Fruit fly (Drosophila melanogaster) whole organism, wandering third instar larva: Measurements from ENCODE around the gene CSN5.

Experiments
- Abd-B ChIP-seq: fragments of >200 bp; optimal IDR thresholded peaks from 2 replicates; lab custom pipeline; 2017; ENCODE audit warnings: missing biosample characterization, missing genetic modification characterization
- CG32264 ChIP-seq: fragments of 200-800 bp; sonication (Bioruptor generic); optimal IDR thresholded peaks from 2 replicates; lab custom pipeline; 2016; ENCODE audit warnings: missing biosample characterization, missing genetic modification characterization
- CG9705 ChIP-seq: fragments of 200-800 bp; sonication (Bioruptor generic); optimal IDR thresholded peaks from 2 replicates; lab custom pipeline; 2018; ENCODE audit warnings: missing biosample characterization, mild to moderate bottlenecking, missing genetic modification characterization
- CrebA ChIP-seq: fragments of 200-800 bp; sonication (Bioruptor generic); optimal IDR thresholded peaks from 2 replicates; lab custom pipeline; 2016; ENCODE audit warnings: missing biosample characterization, mild to moderate bottlenecking, missing genetic modification characterization, borderline replicate concordance
- Dfd ChIP-seq: fragments of >200 bp; optimal IDR thresholded peaks from 2 replicates; lab custom pipeline; 2017; ENCODE audit warnings: missing biosample characterization, missing genetic modification characterization
- Dif ChIP-seq: fragments of 200-275, 200-300 bp; sonication (Bioruptor generic); optimal IDR thresholded peaks from 2 replicates; lab custom pipeline; 2018; ENCODE audit warnings: missing biosample characterization, missing genetic modification characterization; ENCODE audit not compliant: partially characterized antibody
- GATAd ChIP-seq: sonication (Bioruptor generic); optimal IDR thresholded peaks from 2 replicates; lab custom pipeline; 2016; ENCODE audit warnings: missing biosample characterization, missing genetic modification characterization
- HLH106 ChIP-seq: fragments of 200-800 bp; optimal IDR thresholded peaks from 3 replicates; lab custom pipeline; 2019; ENCODE audit warnings: missing biosample characterization, mild to moderate bottlenecking, missing genetic modification characterization, moderate library complexity
- Hnf4 ChIP-seq: fragments of 200-800 bp; sonication (Bioruptor generic); optimal IDR thresholded peaks from 2 replicates; lab custom pipeline; 2016; ENCODE audit warnings: missing biosample characterization, mild to moderate bottlenecking, missing genetic modification characterization
- Hr78 ChIP-seq: fragments of >200 bp; optimal IDR thresholded peaks from 2 replicates; lab custom pipeline; 2017; ENCODE audit warnings: missing biosample characterization, missing genetic modification characterization
- Hr83 ChIP-seq: fragments of 200-300 bp; sonication (Bioruptor generic); optimal IDR thresholded peaks from 2 replicates; lab custom pipeline; 2016; ENCODE audit warnings: missing biosample characterization, mild to moderate bottlenecking, missing genetic modification characterization, moderate library complexity; ENCODE audit not compliant: poor library complexity, severe bottlenecking
- Jra ChIP-seq: sonication (Bioruptor generic); optimal IDR thresholded peaks from 2 replicates; lab custom pipeline; 2016; ENCODE audit warnings: missing biosample characterization, missing genetic modification characterization
- Mio ChIP-seq: sonication (Bioruptor generic); optimal IDR thresholded peaks from 2 replicates; lab custom pipeline; 2016; ENCODE audit warnings: missing biosample characterization, missing genetic modification characterization
- Myc ChIP-seq: fragments of >200 bp; optimal IDR thresholded peaks from 2 replicates; lab custom pipeline; 2017
- N ChIP-seq: fragments of >200 bp; optimal IDR thresholded peaks from 2 replicates; lab custom pipeline; 2018; ENCODE audit warnings: missing biosample characterization, missing external identifiers, missing genetic modification characterization
- OdsH ChIP-seq: fragments of 200-800 bp; sonication (Bioruptor generic); optimal IDR thresholded peaks from 2 replicates; lab custom pipeline; 2016; ENCODE audit warnings: missing biosample characterization, mild to moderate bottlenecking, missing genetic modification characterization
- Rel ChIP-seq, 2 experiments: fragments of 200-800 bp; sonication (Bioruptor generic) in 1 of 2; optimal IDR thresholded peaks; 2 replicates in 1 of 2; 3 replicates in 1 of 2; lab custom pipeline; 2016 to 2019; ENCODE audit warnings: mild to moderate bottlenecking in 2 of 2, missing biosample characterization in 2 of 2, missing genetic modification characterization in 2 of 2, moderate library complexity in 1 of 2
- Sp1 ChIP-seq: fragments of 200-800 bp; sonication (Bioruptor generic); optimal IDR thresholded peaks from 3 replicates; lab custom pipeline; 2019; ENCODE audit warnings: missing biosample characterization, mild to moderate bottlenecking, missing genetic modification characterization, moderate library complexity
- Vsx2 ChIP-seq: fragments of 200-300, 225-300 bp; sonication (Bioruptor generic); optimal IDR thresholded peaks from 2 replicates; lab custom pipeline; 2018; ENCODE audit warnings: missing biosample characterization, missing genetic modification characterization; ENCODE audit not compliant: partially characterized antibody
- br ChIP-seq: fragments of 200-800 bp; sonication (Bioruptor generic); optimal IDR thresholded peaks from 2 replicates; lab custom pipeline; 2016; ENCODE audit warnings: missing biosample characterization, missing genetic modification characterization
- brk ChIP-seq: fragments of 200-800 bp; sonication (Bioruptor generic); optimal IDR thresholded peaks from 2 replicates; lab custom pipeline; 2016; ENCODE audit warnings: missing biosample characterization, mild to moderate bottlenecking, missing genetic modification characterization
- dl ChIP-seq, 2 experiments: fragments of 175-275, 200-275 bp in 1 of 2; fragments of 200-275 bp in 1 of 2; sonication (Bioruptor generic); optimal IDR thresholded peaks; lab custom pipeline; 2018; ENCODE audit warnings: mild to moderate bottlenecking in 2 of 2, missing biosample characterization in 2 of 2, missing genetic modification characterization in 2 of 2, moderate library complexity in 2 of 2; ENCODE audit not compliant: partially characterized antibody in 2 of 2, insufficient read depth in 1 of 2
- dmrt93B ChIP-seq: fragments of 200-800 bp; sonication (Bioruptor generic); optimal IDR thresholded peaks from 2 replicates; lab custom pipeline; 2018; ENCODE audit warnings: missing biosample characterization, mild to moderate bottlenecking, missing genetic modification characterization
- dsf ChIP-seq: sonication (Bioruptor generic); optimal IDR thresholded peaks from 2 replicates; lab custom pipeline; 2016; ENCODE audit warnings: missing biosample characterization, missing genetic modification characterization, borderline replicate concordance
- ey ChIP-seq: fragments of 200-800 bp; sonication (Bioruptor generic); optimal IDR thresholded peaks from 2 replicates; lab custom pipeline; 2016; ENCODE audit warnings: missing biosample characterization, missing genetic modification characterization
- foxo ChIP-seq, 2 experiments: fragments of 200-800 bp; sonication (Bioruptor generic); optimal IDR thresholded peaks; 2 replicates in 1 of 2; 3 replicates in 1 of 2; lab custom pipeline; 2016 to 2017; ENCODE audit warnings: missing biosample characterization in 2 of 2, missing genetic modification characterization in 2 of 2
- fru ChIP-seq: fragments of 200-800 bp; sonication (Bioruptor generic); optimal IDR thresholded peaks from 3 replicates; lab custom pipeline; 2016; ENCODE audit warnings: missing biosample characterization, mild to moderate bottlenecking, missing genetic modification characterization
- h ChIP-seq: fragments of 200-800 bp; sonication (Bioruptor generic); optimal IDR thresholded peaks from 3 replicates; lab custom pipeline; 2016; ENCODE audit warnings: missing biosample characterization, mild to moderate bottlenecking, missing genetic modification characterization
- jim ChIP-seq: fragments of 175-275, 200-325 bp; sonication (Bioruptor generic); optimal IDR thresholded peaks from 2 replicates; lab custom pipeline; 2016; ENCODE audit warnings: missing biosample characterization, mild to moderate bottlenecking, missing genetic modification characterization
- lola ChIP-seq: fragments of >200 bp; optimal IDR thresholded peaks from 2 replicates; lab custom pipeline; 2017; ENCODE audit warnings: missing biosample characterization, missing genetic modification characterization
- pan ChIP-seq: fragments of >200 bp; optimal IDR thresholded peaks from 2 replicates; lab custom pipeline; 2017
- psq ChIP-seq: fragments of 200-800 bp; sonication (Bioruptor generic); optimal IDR thresholded peaks from 3 replicates; lab custom pipeline; 2017; ENCODE audit warnings: missing biosample characterization, mild to moderate bottlenecking, missing genetic modification characterization, moderate library complexity
- rgr ChIP-seq: fragments of 200-800 bp; sonication (Bioruptor generic); optimal IDR thresholded peaks from 3 replicates; lab custom pipeline; 2016; ENCODE audit warnings: missing biosample characterization, mild to moderate bottlenecking, missing genetic modification characterization
- sage ChIP-seq: fragments of 200-800 bp; sonication (Bioruptor generic); optimal IDR thresholded peaks from 2 replicates; lab custom pipeline; 2016; ENCODE audit warnings: missing biosample characterization, mild to moderate bottlenecking, missing genetic modification characterization
- sv ChIP-seq: fragments of 200-800 bp; sonication (Bioruptor generic); optimal IDR thresholded peaks from 3 replicates; lab custom pipeline; 2016; ENCODE audit warnings: missing biosample characterization, missing genetic modification characterization
- tai ChIP-seq: sonication (Bioruptor generic); optimal IDR thresholded peaks from 2 replicates; lab custom pipeline; 2016; ENCODE audit warnings: missing biosample characterization, missing genetic modification characterization
- usp ChIP-seq: fragments of >200 bp; optimal IDR thresholded peaks from 2 replicates; lab custom pipeline; 2017; ENCODE audit warnings: missing biosample characterization, missing genetic modification characterization
- woc ChIP-seq: sonication (Bioruptor generic); optimal IDR thresholded peaks from 2 replicates; lab custom pipeline; 2016; ENCODE audit warnings: missing biosample characterization, mild to moderate bottlenecking, missing genetic modification characterization

The CSN5 gene

dm6 chr3R:16496209-16496608 lies 26.3 kb downstream of the CSN5 start:
- no peak for TF ChIP-seq lola (GFP tag; lab: Kevin White, UChicago)
- TF ChIP-seq h: peak; percentile 16

DNA sequence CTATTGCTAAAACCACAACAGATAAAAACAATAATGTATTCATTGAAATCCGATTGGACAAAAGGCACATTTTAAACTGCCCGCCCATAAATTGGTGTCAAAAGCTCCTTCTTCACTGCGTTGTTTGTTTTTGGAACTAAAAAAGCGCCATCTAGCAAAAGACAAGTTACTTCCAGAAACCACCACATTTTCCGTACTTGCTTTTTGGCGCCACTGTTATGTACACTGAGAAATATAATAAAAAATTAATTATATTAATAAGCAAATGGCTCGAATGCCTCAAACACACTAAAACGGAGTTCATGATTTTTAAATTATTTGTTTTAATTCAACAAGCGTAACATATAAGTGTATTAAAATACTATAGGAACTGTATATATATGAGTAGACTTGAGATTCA lies 27.5 kb downstream of the CSN5 start:
- no peak for TF ChIP-seq Dif (GFP tag; lab: Kevin White, UChicago)
- no peak for TF ChIP-seq Dfd (GFP tag; lab: Kevin White, UChicago)
- no peak for TF ChIP-seq usp (GFP tag; lab: Kevin White, UChicago)
- TF ChIP-seq Hr78 (GFP tag; lab: Kevin White, UChicago): no peak
- peak; percentile 23 for TF ChIP-seq sage (GFP tag; lab: Kevin White, UChicago)
- TF ChIP-seq Rel (GFP tag; optimal IDR thresholded peaks at IDR 0.05; lab: Kevin White, UChicago): no peak
- TF ChIP-seq Rel (tag; optimal IDR thresholded peaks at IDR 0.05; lab: Kevin White, UChicago): no peak
- TF ChIP-seq Hr83: peak; percentile 80
- TF ChIP-seq brk (GFP tag; lab: Kevin White, UChicago): no peak
- peak; percentile 63 for TF ChIP-seq psq (GFP tag; lab: Kevin White, UChicago)
- TF ChIP-seq GATAd (GFP tag; lab: Kevin White, UChicago): no peak
- TF ChIP-seq tai (GFP tag; lab: Kevin White, UChicago): no peak
- peak; percentile 26 for TF ChIP-seq ey (GFP tag; lab: Kevin White, UChicago)
- TF ChIP-seq Abd-B (GFP tag; lab: Kevin White, UChicago): no peak
- TF ChIP-seq Sp1 (GFP tag; lab: Kevin White, UChicago): no peak
- no peak for TF ChIP-seq CG32264 (GFP tag; lab: Kevin White, UChicago)
- TF ChIP-seq dsf (GFP tag; lab: Kevin White, UChicago): no peak
- peak; percentile 89 for TF ChIP-seq Myc (lab: Kevin White, UChicago)
- TF ChIP-seq dl (GFP tag; optimal IDR thresholded peaks at IDR 0.05; lab: Kevin White, UChicago; ENCODE audit: insufficient read depth in 1 of 2, partially characterized antibody in 2 of 2): no peak
- no peak for TF ChIP-seq Mio (GFP tag; lab: Kevin White, UChicago)
- TF ChIP-seq sv (GFP tag; lab: Kevin White, UChicago): peak; percentile 66
- TF ChIP-seq fru (GFP tag; lab: Kevin White, UChicago): peak; percentile 66
- no peak for TF ChIP-seq CrebA (GFP tag; lab: Kevin White, UChicago)
- TF ChIP-seq OdsH (GFP tag; lab: Kevin White, UChicago): peak; percentile 69
- TF ChIP-seq jim (GFP tag; lab: Kevin White, UChicago): no peak
- no peak for TF ChIP-seq N
- TF ChIP-seq CG9705 (GFP tag; lab: Kevin White, UChicago): peak; percentile 26
- peak in 1 of 2 experiments; percentile 80 for TF ChIP-seq foxo (GFP tag; optimal IDR thresholded peaks at IDR 0.05; lab: Kevin White, UChicago)
- TF ChIP-seq dmrt93B (GFP tag; lab: Kevin White, UChicago): peak; percentile 44
- no peak for TF ChIP-seq pan (lab: Kevin White, UChicago)
- TF ChIP-seq HLH106: peak; percentile 69
- TF ChIP-seq lola (GFP tag; lab: Kevin White, UChicago): no peak
- no peak for TF ChIP-seq Hnf4 (GFP tag; lab: Kevin White, UChicago)
- no peak for TF ChIP-seq Jra (GFP tag; lab: Kevin White, UChicago)
- TF ChIP-seq Vsx2 (GFP tag; lab: Kevin White, UChicago): no peak
- peak; percentile 74 for TF ChIP-seq rgr (GFP tag; lab: Kevin White, UChicago)
- peak; percentile 67 for TF ChIP-seq h
- peak; percentile 57 for TF ChIP-seq br (GFP tag; lab: Kevin White, UChicago)
- no peak for TF ChIP-seq woc (GFP tag; lab: Kevin White, UChicago)
- TF ChIP-seq, all 38 proteins: peak for 15

dm6 chr3R:16498859-16499258 lies 29.0 kb downstream of the CSN5 start, which contains the start of gene Gr89a:
TSS of gene Gr89a (minus strand) at chr3R:16498959.
- TF ChIP-seq CG32264 (GFP tag; lab: Kevin White, UChicago) (no peak), dsf (GFP tag; lab: Kevin White, UChicago) (no peak), br (GFP tag; lab: Kevin White, UChicago) (no peak), Mio (GFP tag; lab: Kevin White, UChicago) (no peak), dl (GFP tag; optimal IDR thresholded peaks at IDR 0.05; lab: Kevin White, UChicago; ENCODE audit: insufficient read depth in 1 of 2, partially characterized antibody in 2 of 2) (no peak), sv (GFP tag; lab: Kevin White, UChicago) (no peak), Myc (lab: Kevin White, UChicago) (no peak), Hnf4 (GFP tag; lab: Kevin White, UChicago) (no peak), Hr83 (no peak), GATAd (GFP tag; lab: Kevin White, UChicago) (no peak)
- TF ChIP-seq, all 38 proteins: peak for 0
